Worm (Caenorhabditis elegans) whole organism, young adult: ENCODE measurements around the gene atgp-2.

Experiments used
- B0035.1 ChIP-seq: sonication (generic microtip); optimal IDR thresholded peaks from 2 replicates; lab custom pipeline; 2016; ENCODE audit warnings: missing genetic modification characterization, mild to moderate bottlenecking, missing compliant biosample characterization, missing genotype, missing genetic modification reagents
- bed-1 ChIP-seq: fragments of 200-800 bp; sonication (Bioruptor generic); IDR thresholded peaks from 2 replicates; pipeline ENCODE4 v1.3.6; 2022; ENCODE audit warnings: missing genetic modification reagents, missing genetic modification characterization, missing compliant biosample characterization
- ekl-4 ChIP-seq: fragments of 200-800 bp; sonication (Bioruptor generic); IDR thresholded peaks from 2 replicates; pipeline ENCODE4 v1.3.6; 2022; ENCODE audit warnings: missing genetic modification reagents, missing genetic modification characterization, missing compliant biosample characterization
- lag-1 ChIP-seq: fragments of 200-800 bp; sonication (Bioruptor generic); IDR thresholded peaks from 2 replicates; pipeline ENCODE4 v1.3.6; 2022; ENCODE audit warnings: missing genetic modification reagents, missing genetic modification characterization, missing compliant biosample characterization

- TF ChIP-seq B0035.1 (tag; lab: Kevin White, UChicago): no peak
- no peak for TF ChIP-seq bed-1
- TF ChIP-seq lag-1 (GFP tag; lab: Robert Waterston, UW): no peak
- TF ChIP-seq ekl-4 (GFP tag; lab: Robert Waterston, UW): no peak
Observed at ce11 chrII:14626883-14627282, 17.0 kb downstream of the atgp-2 start.
